Worm (Caenorhabditis elegans) whole organism, midembryonic: ENCODE results near the gene fbxa-77.

Experiments used
- T22C8.4 ChIP-seq: fragments of 200-800 bp; sonication (Bioruptor generic); IDR thresholded peaks from 2 replicates; pipeline ENCODE4 v1.3.6; 2022; ENCODE audit warnings: missing genetic modification characterization, missing compliant biosample characterization
- cog-1 ChIP-seq: sonication (generic microtip); optimal IDR thresholded peaks from 2 replicates; lab custom pipeline; 2016; ENCODE audit warnings: missing genetic modification characterization, missing compliant biosample characterization
- flt-1 ChIP-seq: fragments of 200-800 bp; sonication (Bioruptor generic); IDR thresholded peaks from 2 replicates; pipeline ENCODE4 v1.3.6; 2022; ENCODE audit warnings: missing genetic modification characterization, missing compliant biosample characterization
- klf-2 ChIP-seq: fragments of 200-800 bp; sonication (Bioruptor generic); conservative IDR thresholded peaks from 2 replicates; pipeline ENCODE4 v1.3.6; 2022; ENCODE audit warnings: missing genetic modification reagents, missing genetic modification characterization, missing compliant biosample characterization
- med-1 ChIP-seq: sonication (generic microtip); optimal IDR thresholded peaks from 2 replicates; lab custom pipeline; 2017; ENCODE audit warnings: missing genetic modification characterization, mild to moderate bottlenecking, missing compliant biosample characterization, antibody characterized with exemption, missing genetic modification reagents; ENCODE audit not compliant: insufficient read depth
- ref-1 ChIP-seq: fragments of 200-800 bp; sonication (Bioruptor generic); conservative IDR thresholded peaks from 2 replicates; pipeline ENCODE4 v1.3.6; 2022; ENCODE audit warnings: missing genetic modification reagents, missing genetic modification characterization, missing compliant biosample characterization
- tab-1 ChIP-seq: fragments of 200-800 bp; sonication (Bioruptor generic); IDR thresholded peaks from 2 replicates; pipeline ENCODE4 v1.3.6; 2022; ENCODE audit warnings: missing genetic modification characterization, missing compliant biosample characterization
- ztf-23 ChIP-seq: fragments of 200-800 bp; sonication (Bioruptor generic); IDR thresholded peaks from 2 replicates; pipeline ENCODE4 v1.3.6; 2022; ENCODE audit warnings: missing genetic modification reagents, missing genetic modification characterization, missing compliant biosample characterization
- ztf-29 ChIP-seq: fragments of 200-800 bp; sonication (Bioruptor generic); IDR thresholded peaks from 2 replicates; pipeline ENCODE4 v1.3.6; 2022; ENCODE audit warnings: missing genetic modification reagents, missing genetic modification characterization, missing compliant biosample characterization

ce11 chrIII:1289139-1289538, 39.9 kb downstream of the fbxa-77 start:
- TF ChIP-seq ref-1 (no peak), T22C8.4 (no peak), tab-1 (GFP tag; lab: Robert Waterston, UW) (no peak), flt-1 (no peak), ztf-23 (GFP tag; lab: Robert Waterston, UW) (no peak), ztf-29 (GFP tag; lab: Robert Waterston, UW) (no peak), med-1 (GFP tag; lab: Kevin White, UChicago) (no peak), cog-1 (tag; lab: Kevin White, UChicago) (no peak), klf-2 (GFP tag; lab: Robert Waterston, UW) (no peak)
